Worm (Caenorhabditis elegans) whole organism, L1 larva: ENCODE data around the gene T19D12.4.

Experiments used
- C16A3.4 ChIP-seq: fragments of 150-350 bp; optimal IDR thresholded peaks from 2 replicates; lab custom pipeline; 2014; ENCODE audit warnings: missing biosample characterization, missing genetic modification characterization
- Y116A8C.19 ChIP-seq: sonication (generic microtip); optimal IDR thresholded peaks from 2 replicates; lab custom pipeline; 2016; ENCODE audit warnings: missing compliant biosample characterization, missing genetic modification characterization, borderline replicate concordance
- aha-1 ChIP-seq: fragments of 150-350 bp; optimal IDR thresholded peaks from 2 replicates; lab custom pipeline; 2014; ENCODE audit warnings: missing biosample characterization, missing genetic modification characterization
- alr-1 ChIP-seq: fragments of 200-800 bp; sonication (Bioruptor generic); optimal IDR thresholded peaks from 2 replicates; lab custom pipeline; 2018; ENCODE audit warnings: borderline replicate concordance, mild to moderate bottlenecking, missing genetic modification characterization, missing compliant biosample characterization
- ama-1 ChIP-seq: fragments of 150-350 bp; optimal IDR thresholded peaks from 2 replicates; lab custom pipeline; 2014
- blmp-1 ChIP-seq: fragments of 150-350 bp; optimal IDR thresholded peaks from 2 replicates; lab custom pipeline; 2014; ENCODE audit warnings: missing biosample characterization, missing genetic modification characterization
- ceh-8 ChIP-seq: fragments of 200-800 bp; sonication (Bioruptor generic); optimal IDR thresholded peaks from 2 replicates; lab custom pipeline; 2018; ENCODE audit warnings: mild to moderate bottlenecking, missing genetic modification characterization, moderate library complexity, missing compliant biosample characterization
- ceh-82 ChIP-seq, 3 experiments: fragments of 150-350 bp in 1 of 3; sonication (generic microtip) in 2 of 3; optimal IDR thresholded peaks; 2 replicates each; lab custom pipeline; 2014 to 2017; ENCODE audit warnings: missing biosample characterization in 3 of 3, missing genetic modification characterization in 3 of 3
- ceh-88 ChIP-seq: fragments of 200-800 bp; sonication (Bioruptor generic); IDR thresholded peaks from 2 replicates; pipeline ENCODE4 v1.3.6; 2022; ENCODE audit warnings: missing genetic modification characterization, missing compliant biosample characterization
- dsc-1 ChIP-seq: sonication (generic microtip); optimal IDR thresholded peaks from 2 replicates; lab custom pipeline; 2016; ENCODE audit warnings: mild to moderate bottlenecking, missing genetic modification characterization, missing compliant biosample characterization
- efl-1 ChIP-seq, 4 experiments: fragments of 150-350 bp; optimal IDR thresholded peaks in 3 of 4; peaks in 1 of 4; 1 replicate in 1 of 4; 2 replicates in 3 of 4; lab custom pipeline; 2014; ENCODE audit warnings: missing biosample characterization in 2 of 4, missing genetic modification characterization in 2 of 4, missing genetic modification reagents in 2 of 4
- efl-3 ChIP-seq: fragments of 200-800 bp; sonication (Bioruptor generic); optimal IDR thresholded peaks from 2 replicates; lab custom pipeline; 2018; ENCODE audit warnings: mild to moderate bottlenecking, missing genetic modification characterization, missing compliant biosample characterization
- egl-13 ChIP-seq: sonication (generic microtip); optimal IDR thresholded peaks from 2 replicates; lab custom pipeline; 2016; ENCODE audit warnings: missing genotype, missing genetic modification reagents, missing genetic modification characterization, missing compliant biosample characterization
- egl-27 ChIP-seq, 2 experiments: fragments of 150-350 bp in 1 of 2; sonication (generic microtip); optimal IDR thresholded peaks; 3 replicates each; lab custom pipeline; 2017 to 2018; ENCODE audit warnings: missing biosample characterization in 2 of 2, missing genetic modification characterization in 2 of 2, missing genetic modification reagents in 2 of 2
- elt-2 ChIP-seq: sonication (generic microtip); optimal IDR thresholded peaks from 2 replicates; lab custom pipeline; 2016; ENCODE audit warnings: missing genetic modification characterization, mild to moderate bottlenecking, inconsistent platforms, missing compliant biosample characterization, missing genetic modification reagents
- fkh-8 ChIP-seq: sonication (generic microtip); optimal IDR thresholded peaks from 2 replicates; lab custom pipeline; 2016; ENCODE audit warnings: mild to moderate bottlenecking, missing genetic modification characterization, missing compliant biosample characterization
- fos-1 ChIP-seq: fragments of 150-350 bp; optimal IDR thresholded peaks from 2 replicates; lab custom pipeline; 2014; ENCODE audit warnings: missing biosample characterization, missing genetic modification characterization
- jun-1 ChIP-seq: fragments of 150-350 bp; optimal IDR thresholded peaks from 2 replicates; lab custom pipeline; 2014; ENCODE audit warnings: missing biosample characterization, missing genetic modification reagents, missing genetic modification characterization
- lin-15B ChIP-seq: fragments of 150-350 bp; sonication (generic microtip); optimal IDR thresholded peaks from 3 replicates; lab custom pipeline; 2014; ENCODE audit warnings: missing biosample characterization, missing genetic modification characterization
- lin-35 ChIP-seq, 2 experiments: fragments of 150-350 bp; optimal IDR thresholded peaks; 2 replicates each; lab custom pipeline; 2014; ENCODE audit warnings: missing biosample characterization in 2 of 2, missing genetic modification characterization in 2 of 2, missing genetic modification reagents in 2 of 2
- lin-39 ChIP-seq: fragments of 150-350 bp; optimal IDR thresholded peaks from 2 replicates; lab custom pipeline; 2014; ENCODE audit warnings: missing biosample characterization, missing genetic modification reagents, missing genetic modification characterization
- mab-9 ChIP-seq: fragments of 200-800 bp; sonication (Bioruptor generic); IDR thresholded peaks from 2 replicates; pipeline ENCODE4 v1.3.6; 2022; ENCODE audit warnings: missing genetic modification reagents, missing genetic modification characterization, missing compliant biosample characterization
- mef-2 ChIP-seq: fragments of 150-350 bp; optimal IDR thresholded peaks from 2 replicates; lab custom pipeline; 2014; ENCODE audit warnings: missing biosample characterization, missing genetic modification characterization
- nhr-20 ChIP-seq: sonication (generic microtip); optimal IDR thresholded peaks from 2 replicates; lab custom pipeline; 2016; ENCODE audit warnings: mild to moderate bottlenecking, missing genetic modification characterization, missing compliant biosample characterization
- nhr-237 ChIP-seq: fragments of 150-350 bp; optimal IDR thresholded peaks from 2 replicates; lab custom pipeline; 2014; ENCODE audit warnings: missing biosample characterization, missing genetic modification characterization
- nhr-28 ChIP-seq: fragments of 150-350 bp; optimal IDR thresholded peaks from 2 replicates; lab custom pipeline; 2014; ENCODE audit warnings: missing biosample characterization, missing genetic modification characterization
- nhr-76 ChIP-seq: sonication (generic microtip); optimal IDR thresholded peaks from 2 replicates; lab custom pipeline; 2017; ENCODE audit warnings: missing biosample characterization, missing genetic modification characterization
- nhr-77 ChIP-seq: fragments of 150-350 bp; optimal IDR thresholded peaks from 2 replicates; lab custom pipeline; 2014; ENCODE audit warnings: missing biosample characterization, missing genetic modification characterization
- nhr-84 ChIP-seq: sonication (generic microtip); optimal IDR thresholded peaks from 2 replicates; lab custom pipeline; 2017; ENCODE audit warnings: missing biosample characterization, missing genetic modification characterization
- nhr-90 ChIP-seq: sonication (generic microtip); optimal IDR thresholded peaks from 2 replicates; lab custom pipeline; 2016; ENCODE audit warnings: mild to moderate bottlenecking, missing genetic modification characterization, missing compliant biosample characterization; ENCODE audit not compliant: poor library complexity
- rnt-1 ChIP-seq: sonication (generic microtip); optimal IDR thresholded peaks from 2 replicates; lab custom pipeline; 2016; ENCODE audit warnings: mild to moderate bottlenecking, missing genetic modification characterization, moderate library complexity, missing compliant biosample characterization
- skn-1 ChIP-seq: fragments of 150-350 bp; optimal IDR thresholded peaks from 2 replicates; lab custom pipeline; 2014; ENCODE audit warnings: missing biosample characterization, missing genetic modification characterization
- snpc-4 ChIP-seq: fragments of 150-350 bp; optimal IDR thresholded peaks from 2 replicates; lab custom pipeline; 2014; ENCODE audit warnings: missing biosample characterization, missing genetic modification characterization
- sox-4 ChIP-seq: sonication (generic microtip); optimal IDR thresholded peaks from 2 replicates; lab custom pipeline; 2016; ENCODE audit warnings: missing genetic modification characterization, missing compliant biosample characterization
- tlp-1 ChIP-seq: fragments of 150-350 bp; optimal IDR thresholded peaks from 2 replicates; lab custom pipeline; 2014; ENCODE audit warnings: missing biosample characterization, missing genetic modification characterization
- unc-130 ChIP-seq: fragments of 150-350 bp; optimal IDR thresholded peaks from 2 replicates; lab custom pipeline; 2017; ENCODE audit warnings: missing biosample characterization, missing genetic modification characterization, inconsistent platforms
- unc-30 ChIP-seq: sonication (generic microtip); optimal IDR thresholded peaks from 2 replicates; lab custom pipeline; 2017; ENCODE audit warnings: missing biosample characterization, missing genetic modification characterization
- unc-62 ChIP-seq: fragments of 150-350 bp; optimal IDR thresholded peaks from 2 replicates; lab custom pipeline; 2014; ENCODE audit warnings: missing biosample characterization, missing genetic modification reagents, missing genetic modification characterization
- unc-86 ChIP-seq: sonication (generic microtip); optimal IDR thresholded peaks from 2 replicates; lab custom pipeline; 2016; ENCODE audit warnings: missing genetic modification characterization, missing compliant biosample characterization
- unc-98 ChIP-seq: fragments of 200-800 bp; sonication (Bioruptor generic); IDR thresholded peaks from 2 replicates; pipeline ENCODE4 v1.3.6; 2022; ENCODE audit warnings: missing genetic modification characterization, missing compliant biosample characterization
- vab-15 ChIP-seq: sonication (generic microtip); optimal IDR thresholded peaks from 2 replicates; lab custom pipeline; 2017; ENCODE audit warnings: missing genotype, mild to moderate bottlenecking, missing genetic modification characterization, missing compliant biosample characterization
- zip-4 ChIP-seq: fragments of 200-800 bp; sonication (Bioruptor generic); optimal IDR thresholded peaks from 2 replicates; lab custom pipeline; 2018; ENCODE audit warnings: mild to moderate bottlenecking, missing genetic modification characterization, moderate library complexity, missing compliant biosample characterization
- ztf-11 ChIP-seq, 2 experiments: sonication (generic microtip); optimal IDR thresholded peaks; 2 replicates each; lab custom pipeline; 2016 to 2017; ENCODE audit warnings: missing genetic modification characterization in 2 of 2, missing biosample characterization in 1 of 2, missing compliant biosample characterization in 1 of 2

The T19D12.4 gene

DNA sequence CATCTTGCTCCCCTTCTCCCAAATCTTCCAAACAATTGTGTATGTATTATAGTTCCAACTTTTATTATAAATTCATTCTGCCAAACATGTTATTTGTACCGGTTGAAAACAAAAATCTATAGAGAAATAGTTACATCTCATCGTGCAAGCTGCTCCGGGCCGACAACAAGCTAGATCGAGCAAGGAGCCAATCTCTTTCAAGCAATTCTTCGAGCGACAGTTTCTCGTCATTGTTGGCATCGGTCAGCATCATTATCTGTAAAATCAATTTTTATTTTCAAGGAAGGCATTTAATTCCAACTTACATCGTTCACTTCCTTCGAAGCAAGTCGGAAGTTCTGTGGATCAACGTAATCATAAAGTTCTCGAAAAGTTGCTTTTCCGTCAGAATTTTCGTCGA, 39.9 kb upstream of the T19D12.4 start:
- TF ChIP-seq zip-4 (GFP tag; lab: Kevin White, UChicago) (no peak), ama-1 (lab: Kevin White, UChicago) (peak; percentile 18), C16A3.4 (tag; lab: Kevin White, UChicago) (no peak), nhr-90 (no peak), efl-1 (optimal IDR thresholded peaks at IDR 0.05; lab: Kevin White, UChicago) (no peak), efl-1 (GFP tag; optimal IDR thresholded peaks at IDR 0.05 in 1 of 2; lab: Kevin White, UChicago) (peak in 1 of 2 experiments; percentile 69)

DNA sequence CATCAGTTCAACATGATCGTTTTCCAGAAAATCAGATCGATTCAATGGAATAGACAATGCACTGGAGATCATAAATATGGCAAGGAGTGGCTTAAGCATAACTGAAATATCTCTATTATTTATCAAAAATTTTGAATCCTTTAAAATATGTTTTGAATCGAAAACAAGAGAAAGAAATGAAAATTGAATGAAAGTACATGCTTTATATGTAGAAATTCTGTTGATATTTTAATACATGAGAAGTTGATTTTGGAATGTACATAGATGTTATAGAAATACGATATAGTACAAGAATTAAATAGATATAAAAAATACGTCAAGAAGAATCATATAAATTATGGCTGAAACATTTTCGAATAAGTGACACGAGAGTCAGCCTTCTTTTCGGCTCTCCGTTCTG, 38.7 kb upstream of the T19D12.4 start, which contains the start of gene C56C10.9:
Gene C56C10.9 (minus strand): TSS at position 101 of the 400 bp plus-strand sequence.
- no peak for TF ChIP-seq snpc-4 (tag; lab: Kevin White, UChicago)
- no peak for TF ChIP-seq fos-1
- no peak for TF ChIP-seq lin-15B
- no peak for TF ChIP-seq zip-4 (GFP tag; lab: Kevin White, UChicago)
- no peak for TF ChIP-seq nhr-237 (tag; lab: Kevin White, UChicago)
- TF ChIP-seq jun-1: no peak
- TF ChIP-seq, all 84 proteins: peak for 0

DNA sequence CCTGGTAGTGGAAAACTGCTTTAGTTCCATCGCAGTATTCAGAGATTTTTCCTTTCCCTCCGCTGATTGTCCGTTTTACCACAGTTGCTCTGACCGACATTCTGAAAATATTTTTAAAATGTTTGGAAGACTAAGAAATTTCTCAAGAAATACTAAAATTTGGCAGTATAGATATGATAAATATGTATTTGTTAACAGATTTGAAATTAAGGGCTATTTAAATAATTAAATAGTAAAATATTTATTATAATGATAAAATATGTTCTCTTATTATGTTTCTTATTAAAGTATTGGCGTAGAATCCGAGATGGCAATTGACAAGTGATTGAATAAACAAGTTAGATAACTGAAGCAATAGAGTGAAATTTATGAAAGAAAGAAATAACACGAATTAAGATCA, 36.8 kb upstream of the T19D12.4 start, which contains the start of gene aipr-1:
Gene aipr-1 (minus strand): TSS at position 101 of the 400 bp plus-strand sequence.
- TF ChIP-seq alr-1 (no peak), aha-1 (no peak), unc-98 (GFP tag; lab: Robert Waterston, UW) (no peak), nhr-84 (no peak), Y116A8C.19 (no peak), sox-4 (tag; lab: Kevin White, UChicago) (no peak), nhr-90 (no peak), ceh-8 (GFP tag; lab: Kevin White, UChicago) (no peak), dsc-1 (tag; lab: Kevin White, UChicago) (no peak), tlp-1 (no peak), fos-1 (no peak)

DNA sequence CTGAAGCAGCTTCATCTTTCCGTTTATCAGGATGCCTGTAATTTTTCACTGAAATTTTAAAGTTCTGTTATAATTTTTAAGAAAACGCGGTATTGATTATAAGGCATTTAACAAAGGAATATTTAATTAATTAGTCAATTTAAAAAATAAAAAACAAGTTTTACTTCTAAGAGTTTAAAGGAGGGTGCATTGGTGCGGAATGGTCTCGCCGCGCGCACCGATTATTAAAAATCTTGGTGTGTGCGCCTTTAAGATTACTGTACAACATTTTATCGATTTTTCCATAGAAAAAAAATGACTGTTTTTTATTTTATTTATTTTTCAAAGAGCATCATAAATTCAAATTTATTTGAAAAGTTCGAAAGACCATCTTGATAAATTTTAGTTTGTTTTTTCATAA, 33.4 kb upstream of the T19D12.4 start:
- TF ChIP-seq rnt-1 (tag; lab: Kevin White, UChicago): no peak
- no peak for TF ChIP-seq ama-1 (lab: Kevin White, UChicago)
- TF ChIP-seq C16A3.4 (tag; lab: Kevin White, UChicago): no peak
- TF ChIP-seq skn-1 (tag; lab: Kevin White, UChicago): no peak
- TF ChIP-seq unc-62 (GFP tag; lab: Kevin White, UChicago): no peak
- no peak for TF ChIP-seq ceh-82 (tag; optimal IDR thresholded peaks at IDR 0.05; lab: Kevin White, UChicago)
- no peak for TF ChIP-seq blmp-1 (tag; lab: Kevin White, UChicago)
- TF ChIP-seq mab-9 (GFP tag; lab: Robert Waterston, UW): no peak
- TF ChIP-seq alr-1: no peak

DNA sequence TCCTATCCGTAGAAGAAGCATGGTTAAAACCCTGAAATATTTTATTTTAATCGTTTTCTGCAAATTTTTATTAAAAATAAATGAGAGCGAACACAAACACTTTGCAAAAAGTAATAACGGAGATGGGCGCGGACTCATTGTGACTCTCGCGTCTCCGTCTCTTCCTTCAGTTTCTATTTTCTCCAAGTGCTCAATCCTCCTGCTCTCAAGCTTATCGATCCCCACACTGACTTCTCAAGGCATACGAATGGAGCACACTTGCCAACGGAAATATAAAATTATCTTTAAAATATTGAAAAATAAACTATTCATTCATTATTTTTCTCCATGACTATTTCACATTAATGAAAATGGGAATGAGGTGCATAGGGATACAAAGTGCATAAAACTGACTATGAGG, 32.9 kb upstream of the T19D12.4 start, which contains the start of gene dnj-8:
Gene dnj-8 (minus strand): TSS at position 31 of the 400 bp plus-strand sequence.
- TF ChIP-seq ama-1 (lab: Kevin White, UChicago): no peak
- TF ChIP-seq nhr-76 (tag; lab: Kevin White, UChicago): no peak
- TF ChIP-seq lin-15B: peak; percentile 2
- TF ChIP-seq jun-1: no peak
- TF ChIP-seq vab-15 (tag; lab: Kevin White, UChicago): no peak
- no peak for TF ChIP-seq ztf-11 (tag; optimal IDR thresholded peaks at IDR 0.05; lab: Kevin White, UChicago)
- no peak for TF ChIP-seq efl-3 (GFP tag; lab: Kevin White, UChicago)
- no peak for TF ChIP-seq ceh-88 (GFP tag; lab: Robert Waterston, UW)
- TF ChIP-seq zip-4 (GFP tag; lab: Kevin White, UChicago): no peak
- peak; percentile 2 to 10 for TF ChIP-seq efl-1 (optimal IDR thresholded peaks at IDR 0.05; lab: Kevin White, UChicago)
- peak in 1 of 2 experiments; percentile 12 for TF ChIP-seq efl-1 (GFP tag; optimal IDR thresholded peaks at IDR 0.05 in 1 of 2; lab: Kevin White, UChicago)
- TF ChIP-seq sox-4 (tag; lab: Kevin White, UChicago): no peak
- no peak for TF ChIP-seq nhr-28 (tag; lab: Kevin White, UChicago)
- peak; percentile 1 for TF ChIP-seq fkh-8 (tag; lab: Kevin White, UChicago)
- TF ChIP-seq nhr-77: no peak
- no peak for TF ChIP-seq dsc-1 (tag; lab: Kevin White, UChicago)
- TF ChIP-seq ceh-82 (tag; optimal IDR thresholded peaks at IDR 0.05; lab: Kevin White, UChicago): peak in 1 of 3 experiments; percentile 11
- TF ChIP-seq lin-39 (tag; lab: Kevin White, UChicago): no peak
- TF ChIP-seq C16A3.4 (tag; lab: Kevin White, UChicago): no peak
- TF ChIP-seq lin-35 (GFP tag; optimal IDR thresholded peaks at IDR 0.05; lab: Kevin White, UChicago): no peak
- TF ChIP-seq unc-30: no peak
- TF ChIP-seq fos-1: no peak
- no peak for TF ChIP-seq mef-2 (tag; lab: Kevin White, UChicago)
- TF ChIP-seq unc-86 (tag; lab: Kevin White, UChicago): no peak
- TF ChIP-seq egl-27 (tag; optimal IDR thresholded peaks at IDR 0.05; lab: Kevin White, UChicago): no peak
- TF ChIP-seq Y116A8C.19: no peak
- TF ChIP-seq elt-2 (tag; lab: Kevin White, UChicago): no peak
- no peak for TF ChIP-seq rnt-1 (tag; lab: Kevin White, UChicago)
- no peak for TF ChIP-seq unc-130 (tag; lab: Kevin White, UChicago)
- no peak for TF ChIP-seq egl-13 (tag; lab: Kevin White, UChicago)
- TF ChIP-seq nhr-20: no peak
